Worm (Caenorhabditis elegans) whole organism, late embryonic: ENCODE results near the gene srh-220.

Experiments
- C08G9.2 ChIP-seq: sonication (generic microtip); optimal IDR thresholded peaks from 2 replicates; lab custom pipeline; 2016; ENCODE audit warnings: mild to moderate bottlenecking, missing genetic modification characterization, moderate library complexity, missing compliant biosample characterization
- F13H6.1 ChIP-seq: sonication (generic microtip); optimal IDR thresholded peaks from 2 replicates; lab custom pipeline; 2016; ENCODE audit warnings: missing genetic modification characterization, missing compliant biosample characterization
- K09A11.1 ChIP-seq: sonication (generic microtip); optimal IDR thresholded peaks from 2 replicates; lab custom pipeline; 2017; ENCODE audit warnings: antibody characterized with exemption, mild to moderate bottlenecking, missing genetic modification characterization, missing compliant biosample characterization; ENCODE audit not compliant: insufficient read depth
- T23F11.4 ChIP-seq: fragments of 200-800 bp; sonication (Bioruptor generic); optimal IDR thresholded peaks from 2 replicates; lab custom pipeline; 2018; ENCODE audit warnings: mild to moderate bottlenecking, missing genetic modification characterization, missing compliant biosample characterization
- ama-1 ChIP-seq: fragments of 150-350 bp; optimal IDR thresholded peaks from 2 replicates; lab custom pipeline; 2014
- ceh-19 ChIP-seq: fragments of 200-800 bp; sonication (Bioruptor generic); optimal IDR thresholded peaks from 2 replicates; lab custom pipeline; 2018; ENCODE audit warnings: mild to moderate bottlenecking, missing genetic modification characterization, missing compliant biosample characterization
- ceh-2 ChIP-seq: sonication (generic microtip); optimal IDR thresholded peaks from 2 replicates; lab custom pipeline; 2016; ENCODE audit warnings: missing genotype, missing genetic modification characterization, missing compliant biosample characterization
- ceh-22 ChIP-seq: sonication (generic microtip); optimal IDR thresholded peaks from 2 replicates; lab custom pipeline; 2017; ENCODE audit warnings: missing biosample characterization, missing genetic modification characterization
- ceh-24 ChIP-seq: sonication (generic microtip); optimal IDR thresholded peaks from 2 replicates; lab custom pipeline; 2016; ENCODE audit warnings: mild to moderate bottlenecking, missing genetic modification characterization, missing compliant biosample characterization
- ceh-31 ChIP-seq: sonication (generic microtip); optimal IDR thresholded peaks from 2 replicates; lab custom pipeline; 2016; ENCODE audit warnings: missing genetic modification characterization, missing compliant biosample characterization
- ceh-34 ChIP-seq: sonication (generic microtip); optimal IDR thresholded peaks from 2 replicates; lab custom pipeline; 2016; ENCODE audit warnings: mild to moderate bottlenecking, missing genetic modification characterization, missing compliant biosample characterization
- ceh-48 ChIP-seq: sonication (generic microtip); optimal IDR thresholded peaks from 2 replicates; lab custom pipeline; 2016; ENCODE audit warnings: missing genetic modification characterization, inconsistent platforms, missing compliant biosample characterization
- elt-2 ChIP-seq: sonication (generic microtip); optimal IDR thresholded peaks from 2 replicates; lab custom pipeline; 2016; ENCODE audit warnings: missing genetic modification reagents, missing genetic modification characterization, missing compliant biosample characterization
- eyg-1 ChIP-seq: sonication (generic microtip); optimal IDR thresholded peaks from 2 replicates; lab custom pipeline; 2016; ENCODE audit warnings: missing genotype, missing genetic modification characterization, missing compliant biosample characterization
- fkh-6 ChIP-seq: sonication (generic microtip); optimal IDR thresholded peaks from 2 replicates; lab custom pipeline; 2016; ENCODE audit warnings: missing genetic modification characterization, missing compliant biosample characterization
- gmeb-2 ChIP-seq: sonication (generic microtip); optimal IDR thresholded peaks from 2 replicates; lab custom pipeline; 2016; ENCODE audit warnings: missing genetic modification characterization, inconsistent platforms, missing compliant biosample characterization
- hlh-30 ChIP-seq: sonication (generic microtip); optimal IDR thresholded peaks from 2 replicates; lab custom pipeline; 2017; ENCODE audit warnings: antibody characterized with exemption, missing genetic modification characterization, missing compliant biosample characterization; ENCODE audit not compliant: insufficient read depth
- hlh-6 ChIP-seq: sonication (generic microtip); optimal IDR thresholded peaks from 2 replicates; lab custom pipeline; 2016; ENCODE audit warnings: missing genotype, missing genetic modification characterization, missing compliant biosample characterization
- madf-2 ChIP-seq: sonication (generic microtip); optimal IDR thresholded peaks from 2 replicates; lab custom pipeline; 2017; ENCODE audit warnings: missing genetic modification characterization, missing compliant biosample characterization
- npax-4 ChIP-seq: sonication (generic microtip); optimal IDR thresholded peaks from 2 replicates; lab custom pipeline; 2016; ENCODE audit warnings: missing genetic modification characterization, missing compliant biosample characterization
- odd-2 ChIP-seq: sonication (generic microtip); optimal IDR thresholded peaks from 2 replicates; lab custom pipeline; 2017; ENCODE audit warnings: antibody characterized with exemption, mild to moderate bottlenecking, missing genetic modification characterization, missing compliant biosample characterization
- pag-3 ChIP-seq: sonication (generic microtip); optimal IDR thresholded peaks from 2 replicates; lab custom pipeline; 2016; ENCODE audit warnings: missing compliant biosample characterization, missing genetic modification characterization, borderline replicate concordance
- pqm-1 ChIP-seq: sonication (generic microtip); optimal IDR thresholded peaks from 2 replicates; lab custom pipeline; 2016; ENCODE audit warnings: missing genetic modification characterization, missing compliant biosample characterization
- ref-2 ChIP-seq: sonication (generic microtip); optimal IDR thresholded peaks from 2 replicates; lab custom pipeline; 2016; ENCODE audit warnings: missing genetic modification characterization, missing compliant biosample characterization
- rnt-1 ChIP-seq: sonication (generic microtip); optimal IDR thresholded peaks from 2 replicates; lab custom pipeline; 2016; ENCODE audit warnings: missing genetic modification characterization, missing compliant biosample characterization
- sox-2 ChIP-seq: fragments of 200-800 bp; sonication (Bioruptor generic); IDR thresholded peaks from 2 replicates; pipeline ENCODE4 v1.3.6; 2022; ENCODE audit warnings: missing genetic modification reagents, missing genetic modification characterization, missing compliant biosample characterization
- sox-4 ChIP-seq: sonication (generic microtip); optimal IDR thresholded peaks from 2 replicates; lab custom pipeline; 2017; ENCODE audit warnings: mild to moderate bottlenecking, missing genetic modification characterization, inconsistent platforms, missing compliant biosample characterization
- ttx-3 ChIP-seq: sonication (generic microtip); optimal IDR thresholded peaks from 2 replicates; lab custom pipeline; 2016; ENCODE audit warnings: missing genetic modification reagents, missing genetic modification characterization, missing compliant biosample characterization
- unc-3 ChIP-seq, 2 experiments: fragments of 200-800 bp in 1 of 2; sonication (Bioruptor generic) in 1 of 2; sonication (generic microtip) in 1 of 2; conservative IDR thresholded peaks in 1 of 2; optimal IDR thresholded peaks in 1 of 2; 2 replicates each; pipeline versions ENCODE4 v1.3.6 to Lab custom; 2016 to 2022; ENCODE audit warnings: missing compliant biosample characterization in 2 of 2, missing genetic modification characterization in 2 of 2, missing genetic modification reagents in 1 of 2
- unc-42 ChIP-seq: sonication (generic microtip); optimal IDR thresholded peaks from 2 replicates; lab custom pipeline; 2016; ENCODE audit warnings: missing genotype, missing genetic modification characterization, missing compliant biosample characterization
- unc-55 ChIP-seq: sonication (generic microtip); optimal IDR thresholded peaks from 2 replicates; lab custom pipeline; 2017; ENCODE audit warnings: missing biosample characterization, missing genetic modification reagents, missing genetic modification characterization

The srh-220 gene

DNA sequence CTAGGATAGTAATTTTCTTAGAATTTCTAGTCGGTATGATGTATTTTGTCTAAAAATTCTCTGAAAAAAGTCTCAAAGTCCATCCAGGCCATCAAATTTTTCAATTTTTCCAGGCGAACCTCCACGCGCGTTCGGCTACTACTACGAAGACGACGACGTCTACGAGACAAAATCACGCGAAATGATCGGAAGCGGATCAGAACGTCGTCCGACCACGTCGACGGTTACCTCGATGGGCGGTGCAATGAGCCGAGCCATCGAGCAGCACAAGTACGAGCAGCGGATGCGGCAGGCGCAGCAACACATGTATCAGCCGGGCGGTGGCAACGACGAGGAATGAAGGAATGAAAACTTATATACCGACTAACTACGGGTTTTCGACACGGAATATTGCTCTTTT is 35.8 kb upstream of the srh-220 start:
- TF ChIP-seq ceh-2 (tag; lab: Kevin White, UChicago) (no peak), ref-2 (no peak), unc-55 (GFP tag; lab: Kevin White, UChicago) (no peak), ceh-24 (tag; lab: Kevin White, UChicago) (no peak), ceh-48 (tag; lab: Kevin White, UChicago) (no peak), ceh-19 (GFP tag; lab: Kevin White, UChicago) (no peak), npax-4 (no peak), sox-2 (GFP tag; lab: Robert Waterston, UW) (no peak)
- TF ChIP-seq, all 69 proteins: peak for 0

DNA sequence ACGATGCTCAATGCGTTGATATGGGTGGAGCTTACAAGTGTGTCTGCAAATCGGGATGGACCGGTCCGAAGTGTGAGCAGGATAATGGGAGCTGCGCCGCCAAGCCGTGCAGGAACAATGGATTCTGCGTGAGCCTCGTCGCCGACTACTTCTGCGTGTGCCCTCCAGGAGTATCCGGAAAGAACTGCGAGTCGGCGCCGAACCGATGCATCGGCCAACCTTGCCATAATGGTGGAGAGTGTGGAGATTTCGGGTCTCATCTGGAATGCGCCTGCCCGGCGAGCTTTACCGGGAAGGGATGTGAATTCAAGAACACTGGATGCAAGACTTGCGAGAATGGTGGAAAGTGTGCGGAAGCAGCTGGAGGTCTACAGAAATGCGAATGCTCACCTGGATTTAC is 32.1 kb upstream of the srh-220 start:
- TF ChIP-seq fkh-6 (tag; lab: Kevin White, UChicago): no peak
- no peak for TF ChIP-seq ref-2

DNA sequence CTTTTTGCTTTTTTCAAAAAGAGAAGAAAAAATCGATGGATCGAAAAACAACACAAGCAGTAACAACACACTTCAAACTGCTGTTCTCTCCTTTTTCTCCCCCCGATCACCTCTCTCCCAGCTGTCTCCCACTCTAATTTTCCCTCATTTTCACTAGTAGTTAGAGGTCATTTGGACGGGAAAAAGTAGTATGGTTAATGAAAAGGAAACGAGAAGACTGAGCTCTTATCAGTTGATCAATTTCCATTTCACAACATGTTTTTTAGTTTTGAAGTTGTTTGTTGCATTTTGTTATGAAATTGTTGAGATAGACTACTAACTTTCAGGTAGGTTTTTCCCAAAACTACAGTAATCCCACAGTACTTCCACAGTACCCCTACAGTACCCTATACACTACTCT is 30.6 kb upstream of the srh-220 start:
- TF ChIP-seq unc-55 (GFP tag; lab: Kevin White, UChicago) (no peak), odd-2 (tag; lab: Kevin White, UChicago) (no peak), rnt-1 (tag; lab: Kevin White, UChicago) (no peak), hlh-6 (tag; lab: Kevin White, UChicago) (no peak), pqm-1 (no peak), sox-4 (tag; lab: Kevin White, UChicago) (no peak), ama-1 (lab: Kevin White, UChicago) (no peak), unc-3 (GFP tag; conservative IDR thresholded peaks at IDR 0.05; lab: Robert Waterston, UW) (no peak), unc-3 (tag; optimal IDR thresholded peaks at IDR 0.05; lab: Kevin White, UChicago) (no peak), pag-3 (no peak), K09A11.1 (tag; lab: Kevin White, UChicago) (no peak), T23F11.4 (GFP tag; lab: Kevin White, UChicago) (no peak), F13H6.1 (tag; lab: Kevin White, UChicago) (no peak), ceh-48 (tag; lab: Kevin White, UChicago) (no peak), ceh-34 (no peak), eyg-1 (no peak), gmeb-2 (tag; lab: Kevin White, UChicago) (no peak), elt-2 (no peak)
- TF ChIP-seq, all 69 proteins: peak for 0

DNA sequence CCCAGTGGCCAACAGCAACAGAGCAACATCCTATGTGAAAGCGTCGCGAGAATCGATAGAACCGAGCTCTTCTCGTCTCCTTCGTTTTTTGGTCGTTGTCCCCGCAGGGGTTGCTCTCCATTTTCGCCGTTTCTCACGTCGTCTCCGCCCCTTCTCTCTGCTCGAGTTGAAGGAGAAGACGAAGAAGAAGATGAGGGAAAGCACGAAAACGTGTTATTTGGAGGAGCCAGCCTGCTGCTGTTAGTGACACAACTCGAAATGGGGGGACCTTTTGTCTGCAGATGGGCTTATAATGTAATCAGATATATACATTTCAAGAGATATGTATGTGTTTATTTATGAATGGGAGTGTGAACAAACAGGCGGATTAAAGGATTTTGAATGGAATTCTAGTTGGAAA is 29.9 kb upstream of the srh-220 start, which contains the start of gene W02C12.2:
Gene W02C12.2 (minus strand): TSS at position 277 of the 400 bp plus-strand sequence.
- TF ChIP-seq C08G9.2 (tag; lab: Kevin White, UChicago) (no peak), ceh-48 (tag; lab: Kevin White, UChicago) (peak; percentile 24), madf-2 (tag; lab: Kevin White, UChicago) (no peak), unc-42 (tag; lab: Kevin White, UChicago) (peak; percentile 72), ceh-31 (tag; lab: Kevin White, UChicago) (peak; percentile 1)

DNA sequence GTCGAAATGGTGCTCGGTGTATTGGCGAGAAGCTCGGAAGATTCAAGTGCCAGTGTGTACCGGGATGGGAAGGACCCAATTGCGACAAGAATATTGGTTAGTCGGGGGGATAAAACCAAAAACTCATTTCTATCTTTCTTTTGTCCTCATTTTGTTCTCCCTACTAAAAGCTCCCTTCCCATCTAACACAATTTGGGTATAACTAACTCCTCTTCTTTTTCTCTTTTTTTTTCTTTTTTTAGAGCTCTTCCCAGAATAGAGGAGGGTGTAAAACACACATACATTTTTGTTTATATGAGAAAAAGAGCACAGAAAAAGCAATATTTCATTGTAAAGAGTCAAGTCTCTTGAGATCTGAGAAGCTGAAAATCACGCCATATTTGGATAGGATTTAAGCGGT is 27.4 kb upstream of the srh-220 start:
- TF ChIP-seq ceh-22 (tag; lab: Kevin White, UChicago) (no peak), unc-42 (tag; lab: Kevin White, UChicago) (peak; percentile 74)

DNA sequence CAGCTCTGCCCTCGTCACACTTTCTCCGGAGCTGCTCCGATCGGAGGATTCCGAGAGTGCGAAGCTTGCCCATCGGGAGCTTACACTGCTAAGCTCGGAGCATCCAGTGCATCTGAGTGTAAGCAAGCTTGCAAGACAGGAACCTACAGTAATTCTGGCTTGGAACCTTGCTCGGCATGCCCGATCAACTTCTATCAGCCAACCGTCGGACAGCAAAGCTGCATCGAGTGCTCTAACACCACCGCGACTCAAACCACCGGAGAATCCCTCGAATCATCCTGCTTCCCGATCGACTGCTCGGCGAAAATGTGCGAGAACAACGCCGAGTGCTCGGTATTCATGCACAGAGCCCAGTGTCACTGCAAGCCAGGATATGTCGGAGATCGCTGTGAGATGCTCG is 26.4 kb upstream of the srh-220 start:
- TF ChIP-seq ttx-3 (no peak), elt-2 (no peak), hlh-30 (tag; lab: Kevin White, UChicago) (no peak)
